Worm (Caenorhabditis elegans) whole organism, L2 larva: ENCODE results near the gene K08D8.11.

ENCODE experiments used
- R02D3.7 ChIP-seq: fragments of 150-350 bp; optimal IDR thresholded peaks from 2 replicates; lab custom pipeline; 2014; ENCODE audit warnings: missing biosample characterization, missing genetic modification characterization
- Y55F3AM.14 ChIP-seq: fragments of 200-800 bp; sonication (Bioruptor generic); optimal IDR thresholded peaks from 2 replicates; lab custom pipeline; 2018; ENCODE audit warnings: mild to moderate bottlenecking, missing genetic modification characterization, missing compliant biosample characterization
- ZK546.5 ChIP-seq: sonication (generic microtip); optimal IDR thresholded peaks from 2 replicates; lab custom pipeline; 2017; ENCODE audit warnings: missing biosample characterization, missing genetic modification characterization
- alr-1 ChIP-seq: fragments of 150-350 bp; optimal IDR thresholded peaks from 2 replicates; lab custom pipeline; 2014; ENCODE audit warnings: missing biosample characterization, missing genetic modification characterization
- aly-2 ChIP-seq: fragments of 150-350 bp; optimal IDR thresholded peaks from 2 replicates; lab custom pipeline; 2014; ENCODE audit warnings: missing biosample characterization, missing genetic modification characterization
- ceh-82 ChIP-seq: fragments of 150-350 bp; optimal IDR thresholded peaks from 2 replicates; lab custom pipeline; 2014; ENCODE audit warnings: missing biosample characterization, missing genetic modification characterization
- crh-2 ChIP-seq: sonication (generic microtip); optimal IDR thresholded peaks from 2 replicates; lab custom pipeline; 2017; ENCODE audit warnings: missing biosample characterization, missing genetic modification characterization
- egl-27 ChIP-seq: sonication (generic microtip); optimal IDR thresholded peaks from 3 replicates; lab custom pipeline; 2017; ENCODE audit warnings: missing biosample characterization, missing genetic modification reagents, missing genetic modification characterization
- elt-1 ChIP-seq: fragments of 150-350 bp; optimal IDR thresholded peaks from 2 replicates; lab custom pipeline; 2014; ENCODE audit warnings: missing biosample characterization, missing genetic modification characterization
- fos-1 ChIP-seq: fragments of 150-350 bp; optimal IDR thresholded peaks from 2 replicates; lab custom pipeline; 2014; ENCODE audit warnings: missing biosample characterization, missing genetic modification characterization
- gmeb-1 ChIP-seq: fragments of 150-350 bp; optimal IDR thresholded peaks from 2 replicates; lab custom pipeline; 2014; ENCODE audit warnings: missing biosample characterization, missing genetic modification characterization
- lin-11 ChIP-seq: fragments of 150-350 bp; sonication (generic microtip); optimal IDR thresholded peaks from 2 replicates; lab custom pipeline; 2014; ENCODE audit warnings: missing biosample characterization, missing genetic modification characterization, inconsistent platforms, mixed read lengths
- lin-39 ChIP-seq: fragments of 150-350 bp; optimal IDR thresholded peaks from 2 replicates; lab custom pipeline; 2014; ENCODE audit warnings: missing biosample characterization, missing genetic modification reagents, missing genetic modification characterization
- mbf-1 ChIP-seq: sonication (generic microtip); optimal IDR thresholded peaks from 2 replicates; lab custom pipeline; 2017; ENCODE audit warnings: missing biosample characterization, missing genetic modification characterization
- nhr-11 ChIP-seq: fragments of 150-350 bp; optimal IDR thresholded peaks from 2 replicates; lab custom pipeline; 2014; ENCODE audit warnings: missing biosample characterization, missing genetic modification characterization
- nhr-21 ChIP-seq: fragments of 150-350 bp; optimal IDR thresholded peaks from 2 replicates; lab custom pipeline; 2014; ENCODE audit warnings: missing biosample characterization, missing genetic modification characterization
- nhr-25 ChIP-seq: fragments of 150-350 bp; sonication (generic microtip); optimal IDR thresholded peaks from 3 replicates; lab custom pipeline; 2014; ENCODE audit warnings: missing biosample characterization, missing genetic modification characterization
- peb-1 ChIP-seq: fragments of 150-350 bp; optimal IDR thresholded peaks from 2 replicates; lab custom pipeline; 2014; ENCODE audit warnings: missing biosample characterization, missing genetic modification characterization
- sem-4 ChIP-seq: fragments of 150-350 bp; optimal IDR thresholded peaks from 2 replicates; lab custom pipeline; 2014; ENCODE audit warnings: missing biosample characterization, missing genetic modification reagents, missing genetic modification characterization
- sma-3 ChIP-seq: sonication (generic microtip); optimal IDR thresholded peaks from 2 replicates; lab custom pipeline; 2016; ENCODE audit warnings: missing genetic modification reagents, missing genetic modification characterization, missing compliant biosample characterization
- sma-9 ChIP-seq, 2 experiments: fragments of 150-350 bp in 1 of 2; sonication (generic microtip) in 1 of 2; optimal IDR thresholded peaks; 2 replicates each; lab custom pipeline; 2014 to 2016; ENCODE audit warnings: missing genetic modification characterization in 2 of 2, mild to moderate bottlenecking in 1 of 2, missing biosample characterization in 1 of 2, missing compliant biosample characterization in 1 of 2, missing genetic modification reagents in 1 of 2, moderate library complexity in 1 of 2
- snpc-4 ChIP-seq: fragments of 150-350 bp; optimal IDR thresholded peaks from 2 replicates; lab custom pipeline; 2014; ENCODE audit warnings: missing biosample characterization, missing genetic modification characterization
- unc-39 ChIP-seq: fragments of 150-350 bp; optimal IDR thresholded peaks from 2 replicates; lab custom pipeline; 2014; ENCODE audit warnings: missing biosample characterization, missing genetic modification characterization
- unc-55 ChIP-seq: fragments of 150-350 bp; sonication (generic microtip); optimal IDR thresholded peaks from 3 replicates; lab custom pipeline; 2014; ENCODE audit warnings: missing biosample characterization, missing genetic modification reagents, missing genetic modification characterization

K08D8.11 gene

ce11 chrIV:12936221-12936776 lies 41.2 kb downstream of the K08D8.11 start, which contains the start of the genes cld-1 and dod-21:
TSS of gene cld-1 (minus strand) at chrIV:12936271.
TSS of gene dod-21 (plus strand) at chrIV:12936738.
- peak; percentile 90 for TF ChIP-seq fos-1 (tag; lab: Kevin White, UChicago)
- TF ChIP-seq gmeb-1 (tag; lab: Kevin White, UChicago): peak; percentile 24
- TF ChIP-seq R02D3.7: no peak
- no peak for TF ChIP-seq elt-1
- peak; percentile 67 for TF ChIP-seq sma-9 (GFP tag; optimal IDR thresholded peaks at IDR 0.05; lab: Kevin White, UChicago)
- TF ChIP-seq sma-9 (tag; optimal IDR thresholded peaks at IDR 0.05; lab: Kevin White, UChicago): no peak
- no peak for TF ChIP-seq Y55F3AM.14
- peak; percentile 41 for TF ChIP-seq crh-2
- no peak for TF ChIP-seq alr-1 (tag; lab: Kevin White, UChicago)
- TF ChIP-seq sma-3 (GFP tag; lab: Kevin White, UChicago): peak; percentile 52
- TF ChIP-seq, all 48 proteins: peak for 5

- TF ChIP-seq nhr-25 (tag; lab: Kevin White, UChicago) (no peak), gmeb-1 (tag; lab: Kevin White, UChicago) (no peak), sma-9 (GFP tag; optimal IDR thresholded peaks at IDR 0.05; lab: Kevin White, UChicago) (no peak), sma-9 (tag; optimal IDR thresholded peaks at IDR 0.05; lab: Kevin White, UChicago) (no peak), mbf-1 (tag; lab: Kevin White, UChicago) (no peak), sem-4 (tag; lab: Kevin White, UChicago) (no peak), peb-1 (no peak), snpc-4 (no peak), crh-2 (no peak), R02D3.7 (no peak), aly-2 (tag; lab: Kevin White, UChicago) (no peak), ZK546.5 (tag; lab: Kevin White, UChicago) (no peak), egl-27 (no peak), fos-1 (tag; lab: Kevin White, UChicago) (no peak), lin-11 (tag; lab: Kevin White, UChicago) (no peak)
Observed at ce11 chrIV:12941254-12941653, 46.2 kb downstream of the K08D8.11 start, which contains the start of gene dod-24. TSS of gene dod-24 (minus strand) at chrIV:12941354.

ce11 chrIV:12942633-12943032 lies 47.5 kb downstream of the K08D8.11 start, which contains the start of gene dct-19:
TSS of gene dct-19 (plus strand) at chrIV:12942933.
- TF ChIP-seq unc-55 (GFP tag; lab: Kevin White, UChicago) (no peak), nhr-21 (tag; lab: Kevin White, UChicago) (no peak), ceh-82 (tag; lab: Kevin White, UChicago) (no peak), egl-27 (no peak), snpc-4 (no peak), nhr-11 (tag; lab: Kevin White, UChicago) (no peak), unc-39 (no peak), sma-9 (GFP tag; optimal IDR thresholded peaks at IDR 0.05; lab: Kevin White, UChicago) (no peak), sma-9 (tag; optimal IDR thresholded peaks at IDR 0.05; lab: Kevin White, UChicago) (no peak), gmeb-1 (tag; lab: Kevin White, UChicago) (no peak), sma-3 (GFP tag; lab: Kevin White, UChicago) (no peak), lin-39 (tag; lab: Kevin White, UChicago) (no peak)
